Worm (Caenorhabditis elegans) whole organism, L2 larva: ENCODE data around the gene cyp-33C11.

Experiments
- R02D3.7 ChIP-seq: fragments of 150-350 bp; optimal IDR thresholded peaks from 2 replicates; lab custom pipeline; 2014; ENCODE audit warnings: missing biosample characterization, missing genetic modification characterization
- Y55F3AM.14 ChIP-seq: fragments of 200-800 bp; sonication (Bioruptor generic); optimal IDR thresholded peaks from 2 replicates; lab custom pipeline; 2018; ENCODE audit warnings: mild to moderate bottlenecking, missing genetic modification characterization, missing compliant biosample characterization
- ZK546.5 ChIP-seq: sonication (generic microtip); optimal IDR thresholded peaks from 2 replicates; lab custom pipeline; 2017; ENCODE audit warnings: missing biosample characterization, missing genetic modification characterization
- alr-1 ChIP-seq: fragments of 150-350 bp; optimal IDR thresholded peaks from 2 replicates; lab custom pipeline; 2014; ENCODE audit warnings: missing biosample characterization, missing genetic modification characterization
- ama-1 ChIP-seq: fragments of 150-350 bp; optimal IDR thresholded peaks from 2 replicates; lab custom pipeline; 2018; ENCODE audit warnings: inconsistent platforms
- blmp-1 ChIP-seq: sonication (generic microtip); optimal IDR thresholded peaks from 2 replicates; lab custom pipeline; 2017; ENCODE audit warnings: missing genetic modification characterization, mild to moderate bottlenecking, missing compliant biosample characterization, antibody characterized with exemption, moderate library complexity; ENCODE audit not compliant: insufficient read depth
- ceh-16 ChIP-seq: fragments of 150-350 bp; optimal IDR thresholded peaks from 2 replicates; lab custom pipeline; 2014; ENCODE audit warnings: missing biosample characterization, missing genetic modification characterization
- ceh-82 ChIP-seq: fragments of 150-350 bp; optimal IDR thresholded peaks from 2 replicates; lab custom pipeline; 2014; ENCODE audit warnings: missing biosample characterization, missing genetic modification characterization
- crh-2 ChIP-seq: sonication (generic microtip); optimal IDR thresholded peaks from 2 replicates; lab custom pipeline; 2017; ENCODE audit warnings: missing biosample characterization, missing genetic modification characterization
- dmd-4 ChIP-seq: sonication (generic microtip); optimal IDR thresholded peaks from 2 replicates; lab custom pipeline; 2017; ENCODE audit warnings: missing biosample characterization, missing genetic modification characterization
- elt-1 ChIP-seq: fragments of 150-350 bp; optimal IDR thresholded peaks from 2 replicates; lab custom pipeline; 2014; ENCODE audit warnings: missing biosample characterization, missing genetic modification characterization
- elt-3 ChIP-seq: sonication (generic microtip); optimal IDR thresholded peaks from 2 replicates; lab custom pipeline; 2017; ENCODE audit warnings: missing biosample characterization, missing genetic modification characterization
- fos-1 ChIP-seq: fragments of 150-350 bp; optimal IDR thresholded peaks from 2 replicates; lab custom pipeline; 2014; ENCODE audit warnings: missing biosample characterization, missing genetic modification characterization
- gmeb-1 ChIP-seq: fragments of 150-350 bp; optimal IDR thresholded peaks from 2 replicates; lab custom pipeline; 2014; ENCODE audit warnings: missing biosample characterization, missing genetic modification characterization
- lin-13 ChIP-seq: fragments of 150-350 bp; optimal IDR thresholded peaks from 2 replicates; lab custom pipeline; 2014; ENCODE audit warnings: missing biosample characterization, missing genetic modification reagents, missing genetic modification characterization
- lin-39 ChIP-seq: fragments of 150-350 bp; optimal IDR thresholded peaks from 2 replicates; lab custom pipeline; 2014; ENCODE audit warnings: missing biosample characterization, missing genetic modification reagents, missing genetic modification characterization
- lsy-2 ChIP-seq, 2 experiments: fragments of 150-350 bp in 1 of 2; sonication (generic microtip) in 1 of 2; optimal IDR thresholded peaks; 2 replicates each; lab custom pipeline; 2014 to 2017; ENCODE audit warnings: missing biosample characterization in 2 of 2, missing genetic modification characterization in 2 of 2
- mab-5 ChIP-seq: fragments of 150-350 bp; optimal IDR thresholded peaks from 2 replicates; lab custom pipeline; 2014; ENCODE audit warnings: missing biosample characterization, missing genetic modification characterization
- mbf-1 ChIP-seq: sonication (generic microtip); optimal IDR thresholded peaks from 2 replicates; lab custom pipeline; 2017; ENCODE audit warnings: missing biosample characterization, missing genetic modification characterization
- mdl-1 ChIP-seq, 2 experiments: fragments of 150-350 bp in 1 of 2; sonication (generic microtip) in 1 of 2; optimal IDR thresholded peaks; 2 replicates each; lab custom pipeline; 2017; ENCODE audit warnings: missing biosample characterization in 2 of 2, missing genetic modification characterization in 2 of 2
- nhr-10 ChIP-seq: sonication (generic microtip); optimal IDR thresholded peaks from 2 replicates; lab custom pipeline; 2017; ENCODE audit warnings: missing biosample characterization, missing genetic modification characterization
- nhr-11 ChIP-seq: fragments of 150-350 bp; optimal IDR thresholded peaks from 2 replicates; lab custom pipeline; 2014; ENCODE audit warnings: missing biosample characterization, missing genetic modification characterization
- nhr-12 ChIP-seq: fragments of 150-350 bp; optimal IDR thresholded peaks from 2 replicates; lab custom pipeline; 2014; ENCODE audit warnings: missing biosample characterization, missing genetic modification characterization
- nhr-129 ChIP-seq: fragments of 150-350 bp; optimal IDR thresholded peaks from 2 replicates; lab custom pipeline; 2014; ENCODE audit warnings: missing biosample characterization, missing genetic modification characterization
- nhr-21 ChIP-seq: fragments of 150-350 bp; optimal IDR thresholded peaks from 2 replicates; lab custom pipeline; 2014; ENCODE audit warnings: missing biosample characterization, missing genetic modification characterization
- nhr-237 ChIP-seq: fragments of 150-350 bp; optimal IDR thresholded peaks from 2 replicates; lab custom pipeline; 2014; ENCODE audit warnings: missing biosample characterization, missing genetic modification characterization
- nhr-25 ChIP-seq: fragments of 150-350 bp; sonication (generic microtip); optimal IDR thresholded peaks from 3 replicates; lab custom pipeline; 2014; ENCODE audit warnings: missing biosample characterization, missing genetic modification characterization
- nhr-6 ChIP-seq: fragments of 150-350 bp; optimal IDR thresholded peaks from 2 replicates; lab custom pipeline; 2014; ENCODE audit warnings: missing biosample characterization, missing genetic modification characterization
- nhr-77 ChIP-seq: fragments of 150-350 bp; optimal IDR thresholded peaks from 2 replicates; lab custom pipeline; 2014; ENCODE audit warnings: missing biosample characterization, missing genetic modification characterization
- peb-1 ChIP-seq: fragments of 150-350 bp; optimal IDR thresholded peaks from 2 replicates; lab custom pipeline; 2014; ENCODE audit warnings: missing biosample characterization, missing genetic modification characterization
- sem-4 ChIP-seq: fragments of 150-350 bp; optimal IDR thresholded peaks from 2 replicates; lab custom pipeline; 2014; ENCODE audit warnings: missing biosample characterization, missing genetic modification reagents, missing genetic modification characterization
- skn-1 ChIP-seq: sonication (generic microtip); optimal IDR thresholded peaks from 2 replicates; lab custom pipeline; 2017; ENCODE audit warnings: missing biosample characterization, missing genetic modification characterization
- sma-3 ChIP-seq: sonication (generic microtip); optimal IDR thresholded peaks from 2 replicates; lab custom pipeline; 2016; ENCODE audit warnings: missing genetic modification reagents, missing genetic modification characterization, missing compliant biosample characterization
- snpc-4 ChIP-seq: fragments of 150-350 bp; optimal IDR thresholded peaks from 2 replicates; lab custom pipeline; 2014; ENCODE audit warnings: missing biosample characterization, missing genetic modification characterization
- unc-39 ChIP-seq: fragments of 150-350 bp; optimal IDR thresholded peaks from 2 replicates; lab custom pipeline; 2014; ENCODE audit warnings: missing biosample characterization, missing genetic modification characterization
- unc-55 ChIP-seq: fragments of 150-350 bp; sonication (generic microtip); optimal IDR thresholded peaks from 3 replicates; lab custom pipeline; 2014; ENCODE audit warnings: missing biosample characterization, missing genetic modification reagents, missing genetic modification characterization
- unc-62 ChIP-seq: fragments of 150-350 bp; optimal IDR thresholded peaks from 2 replicates; lab custom pipeline; 2014; ENCODE audit warnings: missing biosample characterization, missing genetic modification reagents, missing genetic modification characterization
- zag-1 ChIP-seq: fragments of 150-350 bp; optimal IDR thresholded peaks from 2 replicates; lab custom pipeline; 2014; ENCODE audit warnings: missing biosample characterization, missing genetic modification characterization
- ztf-4 ChIP-seq: fragments of 150-350 bp; optimal IDR thresholded peaks from 2 replicates; lab custom pipeline; 2014; ENCODE audit warnings: missing biosample characterization, missing genetic modification characterization

The cyp-33C11 gene

ce11 chrV:712882-713281, at the start of gene cyp-33C11:
Gene cyp-33C11 (minus strand): TSS chrV:712982.
- TF ChIP-seq ceh-82, result no peak
- no peak for TF ChIP-seq sma-3 (GFP tag; lab: Kevin White, UChicago)
- no peak for TF ChIP-seq sem-4
- no peak for TF ChIP-seq ZK546.5 (tag; lab: Kevin White, UChicago)
- no peak for TF ChIP-seq unc-55 (GFP tag; lab: Kevin White, UChicago)
- no peak for TF ChIP-seq mbf-1 (tag; lab: Kevin White, UChicago)
- TF ChIP-seq Y55F3AM.14, result no peak
- no peak for TF ChIP-seq nhr-12 (tag; lab: Kevin White, UChicago)
- TF ChIP-seq nhr-10 (tag; lab: Kevin White, UChicago), result no peak
- TF ChIP-seq nhr-77, result no peak
- TF ChIP-seq ama-1, result no peak
- TF ChIP-seq nhr-6 (tag; lab: Kevin White, UChicago), result no peak
- TF ChIP-seq elt-1, result no peak
- TF ChIP-seq nhr-11 (tag; lab: Kevin White, UChicago), result no peak
- no peak for TF ChIP-seq nhr-21 (tag; lab: Kevin White, UChicago)
- no peak for TF ChIP-seq nhr-25 (tag; lab: Kevin White, UChicago)
- TF ChIP-seq lsy-2 (tag; optimal IDR thresholded peaks at IDR 0.05; lab: Kevin White, UChicago), result no peak
- TF ChIP-seq nhr-237, result no peak
- no peak for TF ChIP-seq alr-1 (tag; lab: Kevin White, UChicago)
- no peak for TF ChIP-seq R02D3.7 (tag; lab: Kevin White, UChicago)

DNA sequence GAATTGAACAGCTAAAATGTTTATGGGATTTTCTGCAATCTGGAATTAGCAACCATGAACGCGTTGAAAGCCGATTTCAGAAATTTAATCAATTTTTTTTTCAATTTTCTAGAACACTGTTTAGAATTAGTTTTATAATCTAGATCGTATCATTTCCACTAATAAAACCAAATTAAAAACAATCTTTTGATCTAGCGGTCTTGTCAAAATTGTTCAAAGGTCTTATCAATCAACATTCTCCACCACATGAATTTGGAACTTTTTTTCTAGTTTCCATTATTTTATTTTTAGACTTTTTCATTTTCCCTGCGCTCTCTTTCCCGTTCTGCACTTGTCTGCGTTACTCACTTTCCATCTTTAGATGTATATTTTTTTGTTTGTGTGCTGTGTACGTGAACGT, 49.6 kb upstream of the cyp-33C11 start, which contains the start of gene srp-2:
TSS of gene srp-2 (plus strand) at position 301 of the 400 bp plus-strand sequence.
- no peak for TF ChIP-seq Y55F3AM.14
- TF ChIP-seq dmd-4 (tag; lab: Kevin White, UChicago), result no peak
- no peak for TF ChIP-seq peb-1
- no peak for TF ChIP-seq fos-1 (tag; lab: Kevin White, UChicago)
- TF ChIP-seq crh-2 (tag; lab: Kevin White, UChicago), result no peak
- no peak for TF ChIP-seq mbf-1 (tag; lab: Kevin White, UChicago)
- no peak for TF ChIP-seq R02D3.7 (tag; lab: Kevin White, UChicago)
- no peak for TF ChIP-seq lsy-2 (tag; optimal IDR thresholded peaks at IDR 0.05; lab: Kevin White, UChicago)
- TF ChIP-seq sem-4, result no peak
- TF ChIP-seq ceh-16 (tag; lab: Kevin White, UChicago), result no peak
- no peak for TF ChIP-seq unc-55 (GFP tag; lab: Kevin White, UChicago)
- no peak for TF ChIP-seq nhr-6 (tag; lab: Kevin White, UChicago)
- TF ChIP-seq ztf-4, result no peak
- TF ChIP-seq ceh-82, result no peak
- no peak for TF ChIP-seq blmp-1 (tag; lab: Kevin White, UChicago)
- TF ChIP-seq nhr-12 (tag; lab: Kevin White, UChicago), result no peak
- no peak for TF ChIP-seq unc-62 (GFP tag; lab: Kevin White, UChicago)
- no peak for TF ChIP-seq nhr-129
- TF ChIP-seq skn-1 (tag; lab: Kevin White, UChicago), result no peak

DNA sequence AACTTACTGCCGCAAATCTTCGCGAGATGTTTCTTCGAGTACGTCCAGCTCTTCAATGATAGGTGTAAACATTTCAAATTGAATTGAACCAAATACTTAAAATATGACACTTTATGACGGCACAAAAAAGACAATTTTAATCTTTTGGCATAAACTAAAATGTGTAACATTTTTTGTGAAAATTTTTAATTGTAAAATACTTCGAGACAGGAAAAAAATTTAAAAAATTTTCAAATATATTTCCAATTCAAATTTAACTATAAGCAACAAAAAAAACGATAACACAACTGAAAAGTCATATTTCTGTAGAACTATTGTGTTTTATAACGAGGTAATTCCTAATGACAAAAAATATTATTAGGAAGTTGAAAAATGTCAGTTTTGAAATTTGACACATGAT, 49.1 kb upstream of the cyp-33C11 start, which contains the start of gene C05E4.12:
TSS of gene C05E4.12 (minus strand) at position 101 of the 400 bp plus-strand sequence.
- TF ChIP-seq lin-39 (no peak), skn-1 (tag; lab: Kevin White, UChicago) (no peak), sem-4 (no peak), fos-1 (tag; lab: Kevin White, UChicago) (no peak), ceh-82 (no peak), mab-5 (no peak), nhr-237 (no peak), nhr-129 (no peak), nhr-11 (tag; lab: Kevin White, UChicago) (no peak), mdl-1 (tag; optimal IDR thresholded peaks at IDR 0.05; lab: Kevin White, UChicago) (no peak), snpc-4 (tag; lab: Kevin White, UChicago) (no peak)

DNA sequence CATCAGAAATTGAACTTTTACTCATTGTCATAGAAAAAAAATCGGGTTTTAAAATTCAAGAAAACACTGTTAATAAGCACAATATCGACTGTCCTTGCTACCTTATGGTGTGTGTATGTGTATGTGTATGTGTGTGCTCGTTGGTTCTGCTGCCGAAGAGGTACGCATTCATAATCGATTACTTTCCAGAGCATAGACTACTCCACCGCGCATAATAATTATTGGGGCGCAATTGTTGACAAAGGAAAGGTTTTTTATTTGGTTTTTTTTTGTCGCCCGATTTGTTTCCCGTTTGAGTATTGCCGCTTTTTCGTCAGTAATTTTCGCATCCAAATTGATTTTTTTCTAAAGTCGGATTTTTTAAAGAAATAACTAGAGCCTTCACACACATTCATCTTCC, 48.5 kb upstream of the cyp-33C11 start, which contains the start of gene C05E4.15:
TSS of gene C05E4.15 (minus strand) at position 101 of the 400 bp plus-strand sequence.
- TF ChIP-seq lin-13 (GFP tag; lab: Kevin White, UChicago) (no peak), dmd-4 (tag; lab: Kevin White, UChicago) (no peak), unc-39 (tag; lab: Kevin White, UChicago) (no peak), snpc-4 (tag; lab: Kevin White, UChicago) (no peak), lsy-2 (tag; optimal IDR thresholded peaks at IDR 0.05; lab: Kevin White, UChicago) (no peak), unc-62 (GFP tag; lab: Kevin White, UChicago) (no peak), Y55F3AM.14 (no peak), nhr-25 (tag; lab: Kevin White, UChicago) (no peak), fos-1 (tag; lab: Kevin White, UChicago) (no peak), nhr-11 (tag; lab: Kevin White, UChicago) (no peak), nhr-237 (no peak), zag-1 (tag; lab: Kevin White, UChicago) (no peak), ceh-16 (tag; lab: Kevin White, UChicago) (no peak), R02D3.7 (tag; lab: Kevin White, UChicago) (no peak), gmeb-1 (tag; lab: Kevin White, UChicago) (no peak), elt-3 (tag; lab: Kevin White, UChicago) (no peak), crh-2 (tag; lab: Kevin White, UChicago) (no peak)
